Worm (Caenorhabditis elegans) whole organism, L3 larva: ENCODE measurements around the gene aps-1.
"Not testable (repeated sequence)": the region's sequence is repeated elsewhere in the genome, so short reads cannot be mapped to it uniquely, and the experiment has no call there.

Source experiments
- R02D3.7 ChIP-seq: fragments of 150-350 bp; optimal IDR thresholded peaks from 2 replicates; lab custom pipeline; 2014; ENCODE audit warnings: missing biosample characterization, missing genetic modification characterization
- ZK546.5 ChIP-seq: sonication (generic microtip); optimal IDR thresholded peaks from 2 replicates; lab custom pipeline; 2017; ENCODE audit warnings: missing biosample characterization, missing genetic modification characterization
- aly-2 ChIP-seq: fragments of 150-350 bp; optimal IDR thresholded peaks from 2 replicates; lab custom pipeline; 2014; ENCODE audit warnings: missing biosample characterization, missing genetic modification characterization
- ama-1 ChIP-seq: fragments of 150-350 bp; optimal IDR thresholded peaks from 2 replicates; lab custom pipeline; 2018
- ceh-16 ChIP-seq: sonication (generic microtip); optimal IDR thresholded peaks from 2 replicates; lab custom pipeline; 2017; ENCODE audit warnings: missing biosample characterization, missing genetic modification characterization
- ceh-28 ChIP-seq: fragments of 150-350 bp; optimal IDR thresholded peaks from 2 replicates; lab custom pipeline; 2014; ENCODE audit warnings: missing biosample characterization, missing genetic modification reagents, missing genetic modification characterization
- ceh-82 ChIP-seq: fragments of 150-350 bp; optimal IDR thresholded peaks from 2 replicates; lab custom pipeline; 2014; ENCODE audit warnings: missing biosample characterization, missing genetic modification characterization
- ceh-9 ChIP-seq: sonication (generic microtip); optimal IDR thresholded peaks from 2 replicates; lab custom pipeline; 2018; ENCODE audit warnings: missing biosample characterization, missing genetic modification characterization
- daf-12 ChIP-seq: fragments of 150-350 bp; optimal IDR thresholded peaks from 2 replicates; lab custom pipeline; 2014; ENCODE audit warnings: missing biosample characterization, missing genetic modification reagents, missing genetic modification characterization
- egl-27 ChIP-seq: sonication (generic microtip); optimal IDR thresholded peaks from 4 replicates; lab custom pipeline; 2017; ENCODE audit warnings: missing biosample characterization, missing genetic modification reagents, missing genetic modification characterization
- egl-5 ChIP-seq: fragments of 150-350 bp; optimal IDR thresholded peaks from 2 replicates; lab custom pipeline; 2017; ENCODE audit warnings: missing biosample characterization, missing genetic modification reagents, missing genetic modification characterization, inconsistent platforms
- elt-1 ChIP-seq: fragments of 150-350 bp; optimal IDR thresholded peaks from 2 replicates; lab custom pipeline; 2014; ENCODE audit warnings: missing biosample characterization, missing genetic modification characterization
- elt-2 ChIP-seq: sonication (generic microtip); optimal IDR thresholded peaks from 2 replicates; lab custom pipeline; 2016; ENCODE audit warnings: missing genetic modification reagents, mild to moderate bottlenecking, missing genetic modification characterization, missing compliant biosample characterization
- elt-3 ChIP-seq, 3 experiments: fragments of 150-350 bp in 1 of 3; sonication (generic microtip) in 2 of 3; optimal IDR thresholded peaks; 2 replicates in 2 of 3; 4 replicates in 1 of 3; lab custom pipeline; 2014 to 2017; ENCODE audit warnings: missing biosample characterization in 3 of 3, missing genetic modification characterization in 3 of 3
- eor-1 ChIP-seq, 2 experiments: fragments of 150-350 bp; optimal IDR thresholded peaks; 2 replicates each; lab custom pipeline; 2014 to 2018; ENCODE audit warnings: missing biosample characterization in 2 of 2, missing genetic modification characterization in 2 of 2
- fkh-10 ChIP-seq: sonication (generic microtip); optimal IDR thresholded peaks from 2 replicates; lab custom pipeline; 2017; ENCODE audit warnings: missing biosample characterization, missing genetic modification reagents, missing genetic modification characterization
- fkh-2 ChIP-seq: fragments of 150-350 bp; optimal IDR thresholded peaks from 2 replicates; lab custom pipeline; 2014; ENCODE audit warnings: missing biosample characterization, missing genetic modification reagents, missing genetic modification characterization
- fos-1 ChIP-seq: fragments of 150-350 bp; optimal IDR thresholded peaks from 2 replicates; lab custom pipeline; 2014; ENCODE audit warnings: missing biosample characterization, missing genetic modification characterization
- hmg-11 ChIP-seq: sonication (generic microtip); optimal IDR thresholded peaks from 2 replicates; lab custom pipeline; 2016; ENCODE audit warnings: missing genetic modification characterization, missing compliant biosample characterization
- jun-1 ChIP-seq: fragments of 150-350 bp; optimal IDR thresholded peaks from 2 replicates; lab custom pipeline; 2014; ENCODE audit warnings: missing biosample characterization, missing genetic modification reagents, missing genetic modification characterization
- lin-15B ChIP-seq: fragments of 150-350 bp; optimal IDR thresholded peaks from 2 replicates; lab custom pipeline; 2014; ENCODE audit warnings: missing biosample characterization, missing genetic modification characterization
- lin-39 ChIP-seq: fragments of 150-350 bp; optimal IDR thresholded peaks from 2 replicates; lab custom pipeline; 2018; ENCODE audit warnings: missing biosample characterization, missing genetic modification reagents, missing genetic modification characterization
- lsy-12 ChIP-seq: sonication (generic microtip); optimal IDR thresholded peaks from 2 replicates; lab custom pipeline; 2016; ENCODE audit warnings: mild to moderate bottlenecking, missing genetic modification characterization, missing compliant biosample characterization
- nfya-1 ChIP-seq: sonication (generic microtip); optimal IDR thresholded peaks from 2 replicates; lab custom pipeline; 2017; ENCODE audit warnings: missing genetic modification characterization, mild to moderate bottlenecking, missing compliant biosample characterization, antibody characterized with exemption, moderate library complexity; ENCODE audit not compliant: insufficient read depth
- nhr-12 ChIP-seq: fragments of 150-350 bp; optimal IDR thresholded peaks from 2 replicates; lab custom pipeline; 2014; ENCODE audit warnings: missing biosample characterization, missing genetic modification characterization
- nhr-23 ChIP-seq: fragments of 150-350 bp; optimal IDR thresholded peaks from 2 replicates; lab custom pipeline; 2014; ENCODE audit warnings: missing biosample characterization, missing genetic modification reagents, missing genetic modification characterization
- nhr-237 ChIP-seq: fragments of 150-350 bp; optimal IDR thresholded peaks from 2 replicates; lab custom pipeline; 2014; ENCODE audit warnings: missing biosample characterization, missing genetic modification characterization
- nhr-25 ChIP-seq: sonication (generic microtip); optimal IDR thresholded peaks from 2 replicates; lab custom pipeline; 2017; ENCODE audit warnings: missing biosample characterization, missing genetic modification characterization
- nhr-28 ChIP-seq: fragments of 150-350 bp; optimal IDR thresholded peaks from 2 replicates; lab custom pipeline; 2014; ENCODE audit warnings: missing biosample characterization, missing genetic modification characterization
- nhr-67 ChIP-seq: fragments of 150-350 bp; optimal IDR thresholded peaks from 2 replicates; lab custom pipeline; 2014; ENCODE audit warnings: missing biosample characterization, missing genetic modification characterization
- nhr-76 ChIP-seq: fragments of 150-350 bp; sonication (generic microtip); optimal IDR thresholded peaks from 5 replicates; lab custom pipeline; 2014; ENCODE audit warnings: missing biosample characterization, missing genetic modification characterization
- nhr-77 ChIP-seq: fragments of 150-350 bp; optimal IDR thresholded peaks from 2 replicates; lab custom pipeline; 2014; ENCODE audit warnings: missing biosample characterization, missing genetic modification characterization
- pha-4 ChIP-seq: fragments of 150-350 bp; optimal IDR thresholded peaks from 2 replicates; lab custom pipeline; 2014; ENCODE audit warnings: missing biosample characterization, missing genetic modification reagents, missing genetic modification characterization
- pqm-1 ChIP-seq: fragments of 150-350 bp; optimal IDR thresholded peaks from 2 replicates; lab custom pipeline; 2017; ENCODE audit warnings: missing biosample characterization, missing genetic modification characterization, inconsistent platforms
- sea-2 ChIP-seq: fragments of 150-350 bp; sonication (generic microtip); optimal IDR thresholded peaks from 4 replicates; lab custom pipeline; 2014; ENCODE audit warnings: missing biosample characterization, missing genetic modification reagents, missing genetic modification characterization
- skn-1 ChIP-seq: fragments of 150-350 bp; optimal IDR thresholded peaks from 2 replicates; lab custom pipeline; 2014; ENCODE audit warnings: missing biosample characterization, missing genetic modification characterization
- snpc-4 ChIP-seq: fragments of 150-350 bp; optimal IDR thresholded peaks from 2 replicates; lab custom pipeline; 2014; ENCODE audit warnings: missing biosample characterization, missing genetic modification characterization
- tbx-2 ChIP-seq: sonication (generic microtip); optimal IDR thresholded peaks from 2 replicates; lab custom pipeline; 2016; ENCODE audit warnings: mild to moderate bottlenecking, missing genetic modification characterization, missing compliant biosample characterization
- unc-39 ChIP-seq: sonication (generic microtip); optimal IDR thresholded peaks from 4 replicates; lab custom pipeline; 2017; ENCODE audit warnings: missing biosample characterization, missing genetic modification characterization
- unc-62 ChIP-seq: fragments of 150-350 bp; sonication (generic microtip); optimal IDR thresholded peaks from 4 replicates; lab custom pipeline; 2014; ENCODE audit warnings: missing biosample characterization, missing genetic modification reagents, missing genetic modification characterization
- zag-1 ChIP-seq: fragments of 150-350 bp; optimal IDR thresholded peaks from 2 replicates; lab custom pipeline; 2014; ENCODE audit warnings: missing biosample characterization, missing genetic modification characterization
- ztf-11 ChIP-seq: fragments of 150-350 bp; optimal IDR thresholded peaks from 2 replicates; lab custom pipeline; 2014; ENCODE audit warnings: missing biosample characterization, missing genetic modification characterization

Gene aps-1

DNA sequence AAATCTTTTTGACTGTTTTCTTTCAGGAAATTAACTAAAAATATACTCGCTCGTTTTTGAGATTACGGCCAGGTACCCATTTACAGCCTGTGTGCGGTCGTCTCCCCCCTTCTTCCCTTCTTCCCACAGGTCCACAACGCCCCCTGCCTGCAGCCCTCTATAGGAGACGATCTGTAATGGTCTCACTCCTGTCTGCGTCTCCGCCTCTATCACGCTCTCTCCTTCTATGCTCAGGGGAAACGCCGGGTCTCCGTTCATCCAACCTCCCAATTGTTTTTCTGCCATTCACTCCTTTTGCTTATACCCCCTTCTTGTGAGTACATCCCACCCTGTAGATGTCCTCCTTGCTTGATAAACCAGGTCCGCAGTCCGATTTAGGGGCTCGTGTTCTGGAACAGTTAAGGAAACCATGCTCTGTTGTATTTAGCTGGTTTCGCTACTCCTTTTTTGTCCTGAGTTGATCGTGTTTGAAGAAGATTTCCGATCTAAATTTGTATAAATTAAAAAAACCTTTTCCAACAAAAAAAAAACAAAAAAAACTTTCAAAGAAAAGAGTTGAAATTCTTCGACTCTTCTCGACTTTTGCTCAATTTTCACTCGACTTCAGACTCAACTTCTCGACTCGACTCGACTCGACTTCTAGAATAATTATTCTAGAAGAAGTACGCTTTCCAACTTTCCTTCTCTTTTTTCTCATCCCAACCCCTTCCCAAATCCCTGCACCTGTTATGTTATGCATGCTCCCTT, 20.8 kb downstream of the aps-1 start, which contains the start of gene F29G9.1:
Gene F29G9.1, plus strand, starts transcription at position 697 of the 747 bp plus-strand sequence.
- TF ChIP-seq fos-1, nhr-23, nhr-76 (tag; lab: Kevin White, UChicago): not testable (repeated sequence)

DNA sequence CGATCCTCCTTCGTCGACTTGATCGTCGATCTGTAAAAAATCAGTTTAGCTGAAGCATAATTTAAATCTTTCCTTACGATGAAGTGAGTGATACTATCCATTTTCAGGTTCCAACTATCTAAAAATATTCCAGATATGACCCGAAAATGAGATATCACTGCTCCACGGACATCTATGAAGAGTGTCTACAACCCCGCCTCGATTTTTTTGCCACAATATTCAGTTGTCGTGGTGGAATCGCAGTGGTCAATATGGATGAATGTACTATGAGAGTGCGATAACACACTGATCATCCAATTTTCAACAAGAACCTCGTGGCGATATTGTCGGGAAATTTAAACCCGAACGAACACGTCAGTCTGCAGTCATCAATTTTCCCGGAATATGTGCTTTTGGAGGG, 23.6 kb downstream of the aps-1 start, which contains the start of gene R01B10.2:
Gene R01B10.2, minus strand, starts transcription at position 101 of the 400 bp plus-strand sequence.
- TF ChIP-seq sea-2 (GFP tag; lab: Kevin White, UChicago) (no peak), daf-12 (no peak), fos-1 (tag; lab: Kevin White, UChicago) (no peak)
- TF ChIP-seq, all 47 proteins: peak for 0

DNA sequence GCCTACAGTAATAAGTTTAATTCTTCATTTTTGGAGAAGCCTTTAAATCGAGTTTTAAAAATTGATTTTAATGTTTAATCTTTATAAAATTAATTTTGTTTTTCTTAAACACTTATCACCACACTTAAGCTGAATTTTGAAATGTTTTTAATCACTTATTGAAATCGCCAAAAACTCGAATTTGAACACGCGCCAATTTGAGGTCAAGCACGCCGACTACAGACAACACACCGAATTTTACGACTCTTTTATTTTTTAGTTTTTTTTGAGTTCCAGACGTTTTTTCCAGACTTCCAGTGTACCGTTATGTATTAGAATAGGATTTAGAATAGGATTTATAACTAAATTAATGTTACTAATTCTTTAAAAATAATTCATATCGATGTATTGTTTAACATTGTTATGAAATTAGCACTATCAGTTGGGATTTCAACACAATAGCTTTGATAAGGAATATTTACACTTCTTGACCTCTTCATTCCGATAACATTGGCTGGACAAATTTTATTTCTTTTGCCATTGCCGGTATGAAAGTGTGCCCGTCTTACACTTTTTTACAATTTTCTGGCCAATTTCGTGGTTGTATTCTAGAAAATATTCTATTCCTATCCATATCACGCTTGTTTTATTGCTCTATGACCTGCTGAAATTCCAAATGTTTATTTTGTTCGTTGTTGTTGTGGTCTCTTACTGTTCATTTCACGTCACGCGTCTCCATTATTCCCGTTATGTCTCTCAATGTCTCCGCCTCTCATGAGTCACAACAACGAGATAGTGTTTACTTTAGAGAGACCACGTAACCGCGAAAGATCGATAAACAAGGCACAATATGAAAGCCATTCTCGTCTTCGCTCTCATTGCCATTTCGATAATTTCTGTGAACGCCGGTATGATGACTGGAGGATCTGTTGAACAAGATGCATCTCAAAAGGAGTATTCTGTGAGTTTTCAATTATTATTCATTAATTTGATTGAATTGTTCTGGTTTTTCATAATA, 25.8 kb downstream of the aps-1 start, which contains the start of gene cpi-2:
Gene cpi-2, plus strand, starts transcription at position 788 of the 997 bp plus-strand sequence.
- no peak for TF ChIP-seq elt-3 (tag; optimal IDR thresholded peaks at IDR 0.05; lab: Kevin White, UChicago)
- TF ChIP-seq nhr-23 (tag; lab: Kevin White, UChicago), result no peak
- peak; percentile 51 for TF ChIP-seq hmg-11 (tag; lab: Kevin White, UChicago)
- no peak for TF ChIP-seq aly-2 (tag; lab: Kevin White, UChicago)
- no peak for TF ChIP-seq fkh-2
- TF ChIP-seq ceh-16, result no peak
- TF ChIP-seq nfya-1 (tag; lab: Kevin White, UChicago), result peak; percentile 58
- TF ChIP-seq R02D3.7, result no peak
- TF ChIP-seq nhr-25 (tag; lab: Kevin White, UChicago), result peak; percentile 7
- no peak for TF ChIP-seq elt-1
- TF ChIP-seq zag-1, result no peak
- TF ChIP-seq unc-62 (GFP tag; lab: Kevin White, UChicago), result no peak
- TF ChIP-seq eor-1 (tag; optimal IDR thresholded peaks at IDR 0.05; lab: Kevin White, UChicago), result no peak
- no peak for TF ChIP-seq lin-15B (tag; lab: Kevin White, UChicago)
- TF ChIP-seq ceh-28, result peak; percentile 88
- TF ChIP-seq sea-2 (GFP tag; lab: Kevin White, UChicago), result no peak
- no peak for TF ChIP-seq egl-27
- no peak for TF ChIP-seq ZK546.5 (tag; lab: Kevin White, UChicago)
- no peak for TF ChIP-seq nhr-76 (tag; lab: Kevin White, UChicago)
- no peak for TF ChIP-seq pqm-1
- no peak for TF ChIP-seq unc-39 (tag; lab: Kevin White, UChicago)
- no peak for TF ChIP-seq nhr-28 (tag; lab: Kevin White, UChicago)
- TF ChIP-seq snpc-4 (tag; lab: Kevin White, UChicago), result peak; percentile 3
- no peak for TF ChIP-seq nhr-237
- TF ChIP-seq skn-1, result no peak
- TF ChIP-seq nhr-77, result no peak
- no peak for TF ChIP-seq nhr-67 (tag; lab: Kevin White, UChicago)
- TF ChIP-seq ama-1 (lab: Kevin White, UChicago), result peak; percentile 81
- TF ChIP-seq ztf-11 (tag; lab: Kevin White, UChicago), result no peak
- TF ChIP-seq ceh-82, result no peak
- TF ChIP-seq lin-39, result no peak
- no peak for TF ChIP-seq fos-1 (tag; lab: Kevin White, UChicago)
- TF ChIP-seq nhr-12 (tag; lab: Kevin White, UChicago), result no peak
- peak; percentile 70 for TF ChIP-seq elt-2 (tag; lab: Kevin White, UChicago)
- no peak for TF ChIP-seq fkh-10 (GFP tag; lab: Kevin White, UChicago)
- TF ChIP-seq egl-5 (tag; lab: Kevin White, UChicago), result no peak
- no peak for TF ChIP-seq daf-12
- peak; percentile 93 for TF ChIP-seq pha-4 (tag; lab: Kevin White, UChicago)
- TF ChIP-seq jun-1 (tag; lab: Kevin White, UChicago), result no peak
- no peak for TF ChIP-seq ceh-9
- TF ChIP-seq tbx-2 (tag; lab: Kevin White, UChicago), result no peak
- no peak for TF ChIP-seq lsy-12
